Worm (Caenorhabditis elegans) whole organism, early embryonic: ENCODE data around the gene srt-44.
A peak's percentile ranks its signal among the peaks of the same experiment; 100 is the strongest.

Source experiments
- B0310.2 ChIP-seq: sonication (generic microtip); optimal IDR thresholded peaks from 2 replicates; lab custom pipeline; 2016; ENCODE audit warnings: mild to moderate bottlenecking, missing genetic modification characterization, missing compliant biosample characterization
- F13C5.2 ChIP-seq: sonication (generic microtip); optimal IDR thresholded peaks from 2 replicates; lab custom pipeline; 2017; ENCODE audit warnings: mild to moderate bottlenecking, missing genetic modification characterization, inconsistent platforms, missing compliant biosample characterization
- aly-1 ChIP-seq: sonication (generic microtip); optimal IDR thresholded peaks from 2 replicates; lab custom pipeline; 2016; ENCODE audit warnings: missing genetic modification characterization, missing compliant biosample characterization
- ama-1 ChIP-seq: fragments of 150-350 bp; optimal IDR thresholded peaks from 2 replicates; lab custom pipeline; 2014
- ceh-13 ChIP-seq: fragments of 200-800 bp; sonication (Bioruptor generic); optimal IDR thresholded peaks from 2 replicates; lab custom pipeline; 2018; ENCODE audit warnings: mild to moderate bottlenecking, missing genetic modification characterization, missing compliant biosample characterization
- ceh-36 ChIP-seq: sonication (generic microtip); optimal IDR thresholded peaks from 2 replicates; lab custom pipeline; 2016; ENCODE audit warnings: missing genetic modification characterization, inconsistent platforms, missing compliant biosample characterization
- ets-7 ChIP-seq: sonication (generic microtip); optimal IDR thresholded peaks from 2 replicates; lab custom pipeline; 2016; ENCODE audit warnings: missing genotype, missing genetic modification characterization, missing compliant biosample characterization
- flt-1 ChIP-seq: fragments of 200-800 bp; sonication (Bioruptor generic); IDR thresholded peaks from 2 replicates; pipeline ENCODE4 v1.3.6; 2022; ENCODE audit warnings: missing genetic modification characterization, missing compliant biosample characterization
- hmbx-1 ChIP-seq: sonication (generic microtip); optimal IDR thresholded peaks from 2 replicates; lab custom pipeline; 2016; ENCODE audit warnings: mild to moderate bottlenecking, missing genetic modification characterization, missing compliant biosample characterization
- hmg-4 ChIP-seq: fragments of 200-800 bp; sonication (Bioruptor generic); optimal IDR thresholded peaks from 2 replicates; lab custom pipeline; 2018; ENCODE audit warnings: mild to moderate bottlenecking, missing genetic modification characterization, missing compliant biosample characterization
- hnd-1 ChIP-seq: sonication (generic microtip); optimal IDR thresholded peaks from 2 replicates; lab custom pipeline; 2016; ENCODE audit warnings: missing genetic modification characterization, missing compliant biosample characterization
- pes-1 ChIP-seq: fragments of 200-800 bp; sonication (Bioruptor generic); IDR thresholded peaks from 2 replicates; pipeline ENCODE4 v1.3.6; 2022; ENCODE audit warnings: missing genetic modification reagents, missing genetic modification characterization, missing compliant biosample characterization
- scrt-1 ChIP-seq: fragments of 200-800 bp; sonication (Bioruptor generic); IDR thresholded peaks from 2 replicates; pipeline ENCODE4 v1.3.6; 2022; ENCODE audit warnings: missing genetic modification characterization, missing compliant biosample characterization
- sea-1 ChIP-seq: fragments of 200-800 bp; sonication (Bioruptor generic); conservative IDR thresholded peaks from 2 replicates; pipeline ENCODE4 v1.3.6; 2022; ENCODE audit warnings: missing genetic modification characterization, missing compliant biosample characterization
- tbx-11 ChIP-seq: fragments of 200-800 bp; sonication (Bioruptor generic); IDR thresholded peaks from 2 replicates; pipeline ENCODE4 v1.3.6; 2022; ENCODE audit warnings: missing genetic modification characterization, missing compliant biosample characterization
- tbx-37 ChIP-seq: fragments of 200-800 bp; sonication (Bioruptor generic); conservative IDR thresholded peaks from 2 replicates; pipeline ENCODE4 v1.3.6; 2022; ENCODE audit warnings: missing genetic modification reagents, missing genetic modification characterization, missing compliant biosample characterization
- tra-4 ChIP-seq: sonication (generic microtip); optimal IDR thresholded peaks from 2 replicates; lab custom pipeline; 2017; ENCODE audit warnings: missing genetic modification characterization, missing compliant biosample characterization

srt-44 gene

DNA sequence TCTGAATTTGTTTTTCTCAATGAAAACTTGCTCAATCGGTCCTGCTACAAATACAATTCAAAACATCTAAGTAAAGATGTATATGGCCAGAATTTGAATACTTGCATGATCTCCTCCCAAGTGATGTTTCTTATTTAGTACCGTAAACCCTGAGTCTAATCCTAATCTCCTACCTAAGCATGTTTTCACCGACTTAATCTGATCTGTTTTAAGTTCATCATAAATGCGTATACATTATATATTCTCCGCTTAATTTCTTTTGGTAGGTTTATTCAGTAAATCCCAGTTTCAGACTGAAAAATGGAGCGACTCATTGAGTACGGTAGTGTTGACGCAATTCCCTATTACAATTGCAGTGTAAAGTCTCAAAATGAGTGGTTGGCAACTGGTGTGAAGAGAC is 29.0 kb upstream of the srt-44 start, which contains the start of gene srt-50:
Gene srt-50, plus strand, starts transcription at position 301 of the 400 bp plus-strand sequence.
- TF ChIP-seq ceh-13 (GFP tag; lab: Kevin White, UChicago): no peak
- TF ChIP-seq hnd-1 (tag; lab: Kevin White, UChicago): no peak
- no peak for TF ChIP-seq hmbx-1
- TF ChIP-seq F13C5.2: no peak
- TF ChIP-seq tra-4 (tag; lab: Kevin White, UChicago): no peak
- TF ChIP-seq scrt-1: no peak
- no peak for TF ChIP-seq ama-1
- no peak for TF ChIP-seq tbx-37
- TF ChIP-seq pes-1 (GFP tag; lab: Robert Waterston, UW): no peak
- no peak for TF ChIP-seq ets-7 (tag; lab: Kevin White, UChicago)
- TF ChIP-seq ceh-36 (tag; lab: Kevin White, UChicago): no peak
- no peak for TF ChIP-seq flt-1 (GFP tag; lab: Robert Waterston, UW)

DNA sequence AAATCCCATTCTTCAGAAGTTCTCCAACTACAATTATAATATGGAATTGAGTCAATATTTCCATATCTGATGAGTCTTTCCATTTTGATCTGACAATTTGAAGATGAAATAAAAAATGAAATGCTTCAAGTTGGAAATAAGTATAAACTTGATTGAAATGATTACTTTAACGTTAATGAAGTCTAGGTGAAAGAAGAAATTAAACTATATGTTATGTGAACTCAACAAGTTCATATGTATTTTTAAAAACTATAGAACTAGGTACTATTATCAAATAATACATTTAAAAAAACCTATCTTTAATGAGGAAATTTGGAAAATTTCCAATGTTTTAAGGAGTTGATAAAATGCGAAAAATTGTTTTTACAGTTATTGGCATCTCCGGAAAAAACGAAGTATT is 5.1 kb upstream of the srt-44 start, which contains the start of gene srt-49:
Gene srt-49, minus strand, starts transcription at position 101 of the 400 bp plus-strand sequence.
- TF ChIP-seq B0310.2 (no peak), tbx-11 (GFP tag; lab: Robert Waterston, UW) (no peak), sea-1 (GFP tag; lab: Robert Waterston, UW) (no peak), ama-1 (no peak), pes-1 (GFP tag; lab: Robert Waterston, UW) (no peak), tbx-37 (no peak), ceh-36 (tag; lab: Kevin White, UChicago) (no peak), tra-4 (tag; lab: Kevin White, UChicago) (no peak), flt-1 (GFP tag; lab: Robert Waterston, UW) (no peak), hmbx-1 (no peak), scrt-1 (no peak), F13C5.2 (no peak)

- no peak for TF ChIP-seq ceh-13 (GFP tag; lab: Kevin White, UChicago)
- peak; percentile 31 for TF ChIP-seq F13C5.2
Measured at ce11 chrIV:15107218-15107617, 3.8 kb downstream of the srt-44 start.

DNA sequence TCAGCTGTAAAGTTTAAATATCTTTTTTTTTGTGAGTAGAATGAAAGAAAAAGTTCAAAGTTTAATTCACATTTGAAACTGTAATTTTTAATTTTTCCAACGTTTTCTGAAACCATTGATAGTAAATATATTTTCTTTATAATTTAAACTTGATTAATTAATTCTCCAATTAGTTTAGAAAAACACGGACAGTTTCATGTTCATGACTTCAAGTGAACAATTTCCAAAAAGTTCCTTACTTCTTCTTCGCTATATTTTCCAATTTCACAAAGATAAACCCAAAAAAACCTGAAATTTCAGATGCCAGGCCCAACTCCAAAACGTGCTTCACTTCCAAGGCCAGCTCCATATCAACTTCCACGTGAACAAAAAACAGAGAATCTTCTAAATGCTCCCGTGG is 5.0 kb downstream of the srt-44 start, which contains the start of gene M199.2:
Gene M199.2, plus strand, starts transcription at position 301 of the 400 bp plus-strand sequence.
- TF ChIP-seq F13C5.2 (no peak), hmbx-1 (no peak), tbx-37 (no peak), ceh-13 (GFP tag; lab: Kevin White, UChicago) (no peak), scrt-1 (no peak), hmg-4 (GFP tag; lab: Kevin White, UChicago) (no peak), pes-1 (GFP tag; lab: Robert Waterston, UW) (no peak), sea-1 (GFP tag; lab: Robert Waterston, UW) (no peak), B0310.2 (no peak), hnd-1 (tag; lab: Kevin White, UChicago) (no peak), ama-1 (no peak), flt-1 (GFP tag; lab: Robert Waterston, UW) (no peak)

DNA sequence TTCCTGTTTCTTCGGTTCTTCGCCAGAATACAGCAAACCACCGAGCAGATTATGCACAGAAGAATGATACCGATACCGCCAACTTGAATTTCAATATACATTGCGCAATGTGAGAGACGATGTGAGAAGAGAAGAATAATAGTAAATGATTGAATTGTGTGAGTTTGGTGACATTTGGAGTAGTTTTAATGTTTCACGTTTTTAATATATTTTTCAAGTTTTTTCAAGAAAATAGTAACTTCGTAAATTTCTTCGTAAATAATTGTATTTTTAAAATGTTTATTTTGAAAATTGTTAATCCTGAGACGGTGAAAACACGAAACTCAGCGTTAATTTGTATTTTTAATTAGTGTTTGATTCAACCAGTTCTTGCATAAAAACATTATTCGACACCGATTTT is 9.7 kb downstream of the srt-44 start, which contains the start of gene M199.134:
Gene M199.134, minus strand, starts transcription at position 101 of the 400 bp plus-strand sequence.
- TF ChIP-seq sea-1 (GFP tag; lab: Robert Waterston, UW): no peak
- no peak for TF ChIP-seq B0310.2
- no peak for TF ChIP-seq pes-1 (GFP tag; lab: Robert Waterston, UW)
- no peak for TF ChIP-seq hmg-4 (GFP tag; lab: Kevin White, UChicago)
- TF ChIP-seq ceh-13 (GFP tag; lab: Kevin White, UChicago): no peak
- no peak for TF ChIP-seq flt-1 (GFP tag; lab: Robert Waterston, UW)
- TF ChIP-seq tbx-37: no peak
- TF ChIP-seq F13C5.2: no peak
- no peak for TF ChIP-seq tbx-11 (GFP tag; lab: Robert Waterston, UW)
- TF ChIP-seq aly-1 (tag; lab: Kevin White, UChicago): no peak
- TF ChIP-seq hnd-1 (tag; lab: Kevin White, UChicago): no peak
- TF ChIP-seq ama-1: no peak
- TF ChIP-seq hmbx-1: no peak
- no peak for TF ChIP-seq ets-7 (tag; lab: Kevin White, UChicago)
- no peak for TF ChIP-seq scrt-1

ce11 chrIV:15114324-15114723 is 10.9 kb downstream of the srt-44 start, which contains the start of gene M199.135:
TSS of gene M199.135 (plus strand) at chrIV:15114624.
- TF ChIP-seq pes-1 (GFP tag; lab: Robert Waterston, UW) (no peak), tra-4 (tag; lab: Kevin White, UChicago) (no peak), ets-7 (tag; lab: Kevin White, UChicago) (no peak), B0310.2 (no peak), ceh-13 (GFP tag; lab: Kevin White, UChicago) (no peak), hnd-1 (tag; lab: Kevin White, UChicago) (no peak), tbx-11 (GFP tag; lab: Robert Waterston, UW) (no peak), hmg-4 (GFP tag; lab: Kevin White, UChicago) (no peak), scrt-1 (no peak), aly-1 (tag; lab: Kevin White, UChicago) (no peak)

ce11 chrIV:15118390-15118789 is 15.0 kb downstream of the srt-44 start, which contains the start of gene M199.136:
TSS of gene M199.136 (plus strand) at chrIV:15118690.
- TF ChIP-seq hnd-1 (tag; lab: Kevin White, UChicago): no peak
- TF ChIP-seq scrt-1: no peak
- TF ChIP-seq ama-1: no peak
- no peak for TF ChIP-seq ets-7 (tag; lab: Kevin White, UChicago)
- TF ChIP-seq hmbx-1: no peak
- TF ChIP-seq tbx-11 (GFP tag; lab: Robert Waterston, UW): no peak
- no peak for TF ChIP-seq flt-1 (GFP tag; lab: Robert Waterston, UW)
- TF ChIP-seq sea-1 (GFP tag; lab: Robert Waterston, UW): no peak
- no peak for TF ChIP-seq hmg-4 (GFP tag; lab: Kevin White, UChicago)
- no peak for TF ChIP-seq ceh-13 (GFP tag; lab: Kevin White, UChicago)
- TF ChIP-seq ceh-36 (tag; lab: Kevin White, UChicago): no peak
- no peak for TF ChIP-seq pes-1 (GFP tag; lab: Robert Waterston, UW)
- TF ChIP-seq B0310.2: no peak
- no peak for TF ChIP-seq tra-4 (tag; lab: Kevin White, UChicago)
- no peak for TF ChIP-seq tbx-37
- TF ChIP-seq F13C5.2: no peak

ce11 chrIV:15119268-15119667 is 15.8 kb downstream of the srt-44 start:
- TF ChIP-seq tbx-37 (no peak), F13C5.2 (no peak), tra-4 (tag; lab: Kevin White, UChicago) (no peak), scrt-1 (no peak), hnd-1 (tag; lab: Kevin White, UChicago) (no peak), pes-1 (GFP tag; lab: Robert Waterston, UW) (no peak), hmg-4 (GFP tag; lab: Kevin White, UChicago) (no peak), aly-1 (tag; lab: Kevin White, UChicago) (no peak), hmbx-1 (no peak), sea-1 (GFP tag; lab: Robert Waterston, UW) (no peak), ceh-36 (tag; lab: Kevin White, UChicago) (no peak), B0310.2 (no peak), ets-7 (tag; lab: Kevin White, UChicago) (no peak), tbx-11 (GFP tag; lab: Robert Waterston, UW) (no peak), flt-1 (GFP tag; lab: Robert Waterston, UW) (no peak), ceh-13 (GFP tag; lab: Kevin White, UChicago) (no peak), ama-1 (no peak)
